Worm (Caenorhabditis elegans) whole organism, L3 larva: Measurements from ENCODE around the gene ttr-2.

Experiments
- R02D3.7 ChIP-seq: fragments of 150-350 bp; optimal IDR thresholded peaks from 2 replicates; lab custom pipeline; 2014; ENCODE audit warnings: missing biosample characterization, missing genetic modification characterization
- ZK546.5 ChIP-seq: sonication (generic microtip); optimal IDR thresholded peaks from 2 replicates; lab custom pipeline; 2017; ENCODE audit warnings: missing biosample characterization, missing genetic modification characterization
- aly-2 ChIP-seq: fragments of 150-350 bp; optimal IDR thresholded peaks from 2 replicates; lab custom pipeline; 2014; ENCODE audit warnings: missing biosample characterization, missing genetic modification characterization
- ama-1 ChIP-seq: fragments of 150-350 bp; optimal IDR thresholded peaks from 2 replicates; lab custom pipeline; 2018
- ceh-16 ChIP-seq: sonication (generic microtip); optimal IDR thresholded peaks from 2 replicates; lab custom pipeline; 2017; ENCODE audit warnings: missing biosample characterization, missing genetic modification characterization
- ceh-28 ChIP-seq: fragments of 150-350 bp; optimal IDR thresholded peaks from 2 replicates; lab custom pipeline; 2014; ENCODE audit warnings: missing biosample characterization, missing genetic modification reagents, missing genetic modification characterization
- ceh-82 ChIP-seq: fragments of 150-350 bp; optimal IDR thresholded peaks from 2 replicates; lab custom pipeline; 2014; ENCODE audit warnings: missing biosample characterization, missing genetic modification characterization
- ceh-9 ChIP-seq: sonication (generic microtip); optimal IDR thresholded peaks from 2 replicates; lab custom pipeline; 2018; ENCODE audit warnings: missing biosample characterization, missing genetic modification characterization
- daf-12 ChIP-seq: fragments of 150-350 bp; optimal IDR thresholded peaks from 2 replicates; lab custom pipeline; 2014; ENCODE audit warnings: missing biosample characterization, missing genetic modification reagents, missing genetic modification characterization
- egl-27 ChIP-seq: sonication (generic microtip); optimal IDR thresholded peaks from 4 replicates; lab custom pipeline; 2017; ENCODE audit warnings: missing biosample characterization, missing genetic modification reagents, missing genetic modification characterization
- egl-5 ChIP-seq: fragments of 150-350 bp; optimal IDR thresholded peaks from 2 replicates; lab custom pipeline; 2017; ENCODE audit warnings: missing biosample characterization, missing genetic modification reagents, missing genetic modification characterization, inconsistent platforms
- elt-1 ChIP-seq: fragments of 150-350 bp; optimal IDR thresholded peaks from 2 replicates; lab custom pipeline; 2014; ENCODE audit warnings: missing biosample characterization, missing genetic modification characterization
- elt-2 ChIP-seq: sonication (generic microtip); optimal IDR thresholded peaks from 2 replicates; lab custom pipeline; 2016; ENCODE audit warnings: missing genetic modification reagents, mild to moderate bottlenecking, missing genetic modification characterization, missing compliant biosample characterization
- elt-3 ChIP-seq, 3 experiments: fragments of 150-350 bp in 1 of 3; sonication (generic microtip) in 2 of 3; optimal IDR thresholded peaks; 2 replicates in 2 of 3; 4 replicates in 1 of 3; lab custom pipeline; 2014 to 2017; ENCODE audit warnings: missing biosample characterization in 3 of 3, missing genetic modification characterization in 3 of 3
- eor-1 ChIP-seq, 2 experiments: fragments of 150-350 bp; optimal IDR thresholded peaks; 2 replicates each; lab custom pipeline; 2014 to 2018; ENCODE audit warnings: missing biosample characterization in 2 of 2, missing genetic modification characterization in 2 of 2
- fkh-10 ChIP-seq: sonication (generic microtip); optimal IDR thresholded peaks from 2 replicates; lab custom pipeline; 2017; ENCODE audit warnings: missing biosample characterization, missing genetic modification reagents, missing genetic modification characterization
- fkh-2 ChIP-seq: fragments of 150-350 bp; optimal IDR thresholded peaks from 2 replicates; lab custom pipeline; 2014; ENCODE audit warnings: missing biosample characterization, missing genetic modification reagents, missing genetic modification characterization
- fos-1 ChIP-seq: fragments of 150-350 bp; optimal IDR thresholded peaks from 2 replicates; lab custom pipeline; 2014; ENCODE audit warnings: missing biosample characterization, missing genetic modification characterization
- hmg-11 ChIP-seq: sonication (generic microtip); optimal IDR thresholded peaks from 2 replicates; lab custom pipeline; 2016; ENCODE audit warnings: missing genetic modification characterization, missing compliant biosample characterization
- jun-1 ChIP-seq: fragments of 150-350 bp; optimal IDR thresholded peaks from 2 replicates; lab custom pipeline; 2014; ENCODE audit warnings: missing biosample characterization, missing genetic modification reagents, missing genetic modification characterization
- lin-15B ChIP-seq: fragments of 150-350 bp; optimal IDR thresholded peaks from 2 replicates; lab custom pipeline; 2014; ENCODE audit warnings: missing biosample characterization, missing genetic modification characterization
- lin-39 ChIP-seq: fragments of 150-350 bp; optimal IDR thresholded peaks from 2 replicates; lab custom pipeline; 2018; ENCODE audit warnings: missing biosample characterization, missing genetic modification reagents, missing genetic modification characterization
- lsy-12 ChIP-seq: sonication (generic microtip); optimal IDR thresholded peaks from 2 replicates; lab custom pipeline; 2016; ENCODE audit warnings: mild to moderate bottlenecking, missing genetic modification characterization, missing compliant biosample characterization
- mdl-1 ChIP-seq: fragments of 150-350 bp; optimal IDR thresholded peaks from 2 replicates; lab custom pipeline; 2014; ENCODE audit warnings: missing biosample characterization, missing genetic modification characterization
- mml-1 ChIP-seq: fragments of 150-350 bp; sonication (generic microtip); optimal IDR thresholded peaks from 3 replicates; lab custom pipeline; 2014; ENCODE audit warnings: missing biosample characterization, missing genetic modification characterization
- nfya-1 ChIP-seq: sonication (generic microtip); optimal IDR thresholded peaks from 2 replicates; lab custom pipeline; 2017; ENCODE audit warnings: missing genetic modification characterization, mild to moderate bottlenecking, missing compliant biosample characterization, antibody characterized with exemption, moderate library complexity; ENCODE audit not compliant: insufficient read depth
- nhr-11 ChIP-seq: fragments of 150-350 bp; optimal IDR thresholded peaks from 2 replicates; lab custom pipeline; 2014; ENCODE audit warnings: missing biosample characterization, missing genetic modification characterization
- nhr-12 ChIP-seq: fragments of 150-350 bp; optimal IDR thresholded peaks from 2 replicates; lab custom pipeline; 2014; ENCODE audit warnings: missing biosample characterization, missing genetic modification characterization
- nhr-23 ChIP-seq: fragments of 150-350 bp; optimal IDR thresholded peaks from 2 replicates; lab custom pipeline; 2014; ENCODE audit warnings: missing biosample characterization, missing genetic modification reagents, missing genetic modification characterization
- nhr-237 ChIP-seq: fragments of 150-350 bp; optimal IDR thresholded peaks from 2 replicates; lab custom pipeline; 2014; ENCODE audit warnings: missing biosample characterization, missing genetic modification characterization
- nhr-25 ChIP-seq: sonication (generic microtip); optimal IDR thresholded peaks from 2 replicates; lab custom pipeline; 2017; ENCODE audit warnings: missing biosample characterization, missing genetic modification characterization
- nhr-28 ChIP-seq: fragments of 150-350 bp; optimal IDR thresholded peaks from 2 replicates; lab custom pipeline; 2014; ENCODE audit warnings: missing biosample characterization, missing genetic modification characterization
- nhr-43 ChIP-seq: sonication (generic microtip); optimal IDR thresholded peaks from 2 replicates; lab custom pipeline; 2016; ENCODE audit warnings: mild to moderate bottlenecking, missing genetic modification characterization, missing compliant biosample characterization; ENCODE audit not compliant: poor library complexity, severe bottlenecking
- nhr-67 ChIP-seq: fragments of 150-350 bp; optimal IDR thresholded peaks from 2 replicates; lab custom pipeline; 2014; ENCODE audit warnings: missing biosample characterization, missing genetic modification characterization
- nhr-76 ChIP-seq: fragments of 150-350 bp; sonication (generic microtip); optimal IDR thresholded peaks from 5 replicates; lab custom pipeline; 2014; ENCODE audit warnings: missing biosample characterization, missing genetic modification characterization
- nhr-77 ChIP-seq: fragments of 150-350 bp; optimal IDR thresholded peaks from 2 replicates; lab custom pipeline; 2014; ENCODE audit warnings: missing biosample characterization, missing genetic modification characterization
- pha-4 ChIP-seq: fragments of 150-350 bp; optimal IDR thresholded peaks from 2 replicates; lab custom pipeline; 2014; ENCODE audit warnings: missing biosample characterization, missing genetic modification reagents, missing genetic modification characterization
- pqm-1 ChIP-seq: fragments of 150-350 bp; optimal IDR thresholded peaks from 2 replicates; lab custom pipeline; 2017; ENCODE audit warnings: missing biosample characterization, missing genetic modification characterization, inconsistent platforms
- skn-1 ChIP-seq: fragments of 150-350 bp; optimal IDR thresholded peaks from 2 replicates; lab custom pipeline; 2014; ENCODE audit warnings: missing biosample characterization, missing genetic modification characterization
- snpc-4 ChIP-seq: fragments of 150-350 bp; optimal IDR thresholded peaks from 2 replicates; lab custom pipeline; 2014; ENCODE audit warnings: missing biosample characterization, missing genetic modification characterization
- tbx-2 ChIP-seq: sonication (generic microtip); optimal IDR thresholded peaks from 2 replicates; lab custom pipeline; 2016; ENCODE audit warnings: mild to moderate bottlenecking, missing genetic modification characterization, missing compliant biosample characterization
- unc-39 ChIP-seq: sonication (generic microtip); optimal IDR thresholded peaks from 4 replicates; lab custom pipeline; 2017; ENCODE audit warnings: missing biosample characterization, missing genetic modification characterization
- unc-62 ChIP-seq: fragments of 150-350 bp; sonication (generic microtip); optimal IDR thresholded peaks from 4 replicates; lab custom pipeline; 2014; ENCODE audit warnings: missing biosample characterization, missing genetic modification reagents, missing genetic modification characterization
- zag-1 ChIP-seq: fragments of 150-350 bp; optimal IDR thresholded peaks from 2 replicates; lab custom pipeline; 2014; ENCODE audit warnings: missing biosample characterization, missing genetic modification characterization
- ztf-11 ChIP-seq: fragments of 150-350 bp; optimal IDR thresholded peaks from 2 replicates; lab custom pipeline; 2014; ENCODE audit warnings: missing biosample characterization, missing genetic modification characterization
- ztf-4 ChIP-seq: fragments of 150-350 bp; optimal IDR thresholded peaks from 2 replicates; lab custom pipeline; 2014; ENCODE audit warnings: missing biosample characterization, missing genetic modification characterization

ttr-2 gene

ce11 chrIII:9903694-9904292 is 23.8 kb upstream of the ttr-2 start:
- TF ChIP-seq ZK546.5 (tag; lab: Kevin White, UChicago) (no peak), egl-27 (tag; lab: Kevin White, UChicago) (no peak), nfya-1 (tag; lab: Kevin White, UChicago) (no peak), nhr-77 (no peak), daf-12 (tag; lab: Kevin White, UChicago) (no peak), mdl-1 (tag; lab: Kevin White, UChicago) (no peak), nhr-28 (tag; lab: Kevin White, UChicago) (no peak), fkh-2 (tag; lab: Kevin White, UChicago) (no peak), nhr-25 (no peak), nhr-237 (tag; lab: Kevin White, UChicago) (no peak), nhr-67 (no peak), pha-4 (tag; lab: Kevin White, UChicago) (peak; percentile 41), zag-1 (tag; lab: Kevin White, UChicago) (no peak), elt-2 (peak; percentile 65), fos-1 (tag; lab: Kevin White, UChicago) (no peak), pqm-1 (peak; percentile 19), lin-39 (no peak), jun-1 (no peak), fkh-10 (GFP tag; lab: Kevin White, UChicago) (no peak), unc-62 (GFP tag; lab: Kevin White, UChicago) (no peak), ceh-28 (tag; lab: Kevin White, UChicago) (no peak), skn-1 (tag; lab: Kevin White, UChicago) (no peak)

- no peak for TF ChIP-seq jun-1
- TF ChIP-seq unc-39: no peak
- no peak for TF ChIP-seq daf-12 (tag; lab: Kevin White, UChicago)
- no peak for TF ChIP-seq nhr-76 (tag; lab: Kevin White, UChicago)
- no peak for TF ChIP-seq egl-5 (tag; lab: Kevin White, UChicago)
- no peak for TF ChIP-seq unc-62 (GFP tag; lab: Kevin White, UChicago)
- TF ChIP-seq fos-1 (tag; lab: Kevin White, UChicago): no peak
- TF ChIP-seq nhr-67: no peak
- TF ChIP-seq ZK546.5 (tag; lab: Kevin White, UChicago): no peak
- TF ChIP-seq mdl-1 (tag; lab: Kevin White, UChicago): no peak
- TF ChIP-seq lin-15B (tag; lab: Kevin White, UChicago): peak; percentile 24
- no peak for TF ChIP-seq lsy-12 (tag; lab: Kevin White, UChicago)
- peak; percentile 35 for TF ChIP-seq hmg-11 (tag; lab: Kevin White, UChicago)
- TF ChIP-seq aly-2 (tag; lab: Kevin White, UChicago): no peak
- no peak for TF ChIP-seq ztf-4 (tag; lab: Kevin White, UChicago)
- TF ChIP-seq lin-39: no peak
- TF ChIP-seq ceh-9 (tag; lab: Kevin White, UChicago): no peak
- TF ChIP-seq elt-2: no peak
- no peak for TF ChIP-seq nhr-237 (tag; lab: Kevin White, UChicago)
- no peak for TF ChIP-seq nhr-23
- no peak for TF ChIP-seq pqm-1
- TF ChIP-seq nfya-1 (tag; lab: Kevin White, UChicago): peak; percentile 52
- no peak for TF ChIP-seq snpc-4 (tag; lab: Kevin White, UChicago)
- TF ChIP-seq elt-3 (tag; optimal IDR thresholded peaks at IDR 0.05; lab: Kevin White, UChicago): no peak
- no peak for TF ChIP-seq ztf-11 (tag; lab: Kevin White, UChicago)
- no peak for TF ChIP-seq ceh-16
- TF ChIP-seq tbx-2 (tag; lab: Kevin White, UChicago): no peak
- no peak for TF ChIP-seq nhr-43 (tag; lab: Kevin White, UChicago)
- TF ChIP-seq ceh-82 (tag; lab: Kevin White, UChicago): no peak
- no peak for TF ChIP-seq egl-27 (tag; lab: Kevin White, UChicago)
- no peak for TF ChIP-seq skn-1 (tag; lab: Kevin White, UChicago)
- no peak for TF ChIP-seq eor-1 (tag; optimal IDR thresholded peaks at IDR 0.05; lab: Kevin White, UChicago)
- TF ChIP-seq R02D3.7 (tag; lab: Kevin White, UChicago): no peak
- peak; percentile 75 for TF ChIP-seq fkh-10 (GFP tag; lab: Kevin White, UChicago)
- TF ChIP-seq nhr-11: no peak
- TF ChIP-seq nhr-77: no peak
- TF ChIP-seq ama-1 (lab: Kevin White, UChicago): peak; percentile 49
- no peak for TF ChIP-seq mml-1 (tag; lab: Kevin White, UChicago)
- no peak for TF ChIP-seq fkh-2 (tag; lab: Kevin White, UChicago)
- TF ChIP-seq zag-1 (tag; lab: Kevin White, UChicago): no peak
- no peak for TF ChIP-seq nhr-25
- TF ChIP-seq nhr-12 (tag; lab: Kevin White, UChicago): no peak
- TF ChIP-seq elt-1 (tag; lab: Kevin White, UChicago): no peak
- no peak for TF ChIP-seq nhr-28 (tag; lab: Kevin White, UChicago)
- no peak for TF ChIP-seq ceh-28 (tag; lab: Kevin White, UChicago)
Observed at ce11 chrIII:9905307-9905706, 22.3 kb upstream of the ttr-2 start.
